Fruit fly (Drosophila melanogaster) whole organism, embryonic: ENCODE measurements around the gene CG46412.

Experiments used
- CG10959 ChIP-seq: fragments of 200-800 bp; sonication (Bioruptor generic); IDR thresholded peaks from 2 replicates; pipeline ENCODE4 v1.3.6; 2022; ENCODE audit warnings: missing biosample characterization, missing genetic modification characterization
- CG11085 ChIP-seq: fragments of 200-800 bp; sonication (Bioruptor generic); IDR thresholded peaks from 2 replicates; pipeline ENCODE4 v1.3.6; 2022; ENCODE audit warnings: missing biosample characterization, missing genetic modification characterization
- CG11695 ChIP-seq: fragments of 200-800 bp; sonication (Bioruptor generic); IDR thresholded peaks from 3 replicates; pipeline ENCODE4 v1.3.6; 2022; ENCODE audit warnings: missing biosample characterization, missing genetic modification characterization
- CG12219 ChIP-seq: fragments of 200-800 bp; sonication (Bioruptor generic); optimal IDR thresholded peaks from 3 replicates; lab custom pipeline; 2018; ENCODE audit warnings: missing biosample characterization, mild to moderate bottlenecking, missing genetic modification characterization
- CG12659 ChIP-seq: fragments of 200-800 bp; sonication (Bioruptor generic); optimal IDR thresholded peaks from 3 replicates; lab custom pipeline; 2017; ENCODE audit warnings: mild to moderate bottlenecking, missing biosample characterization, missing genetic modification reagents, missing genetic modification characterization
- CG15073 ChIP-seq: fragments of 200-800 bp; sonication (Bioruptor generic); optimal IDR thresholded peaks from 2 replicates; lab custom pipeline; 2016; ENCODE audit warnings: missing biosample characterization, missing genetic modification characterization
- CG1792 ChIP-seq: fragments of 200-800 bp; sonication (Bioruptor generic); optimal IDR thresholded peaks from 2 replicates; lab custom pipeline; 2016; ENCODE audit warnings: missing biosample characterization, missing genetic modification characterization
- CG2678 ChIP-seq: fragments of 200-800 bp; sonication (Bioruptor generic); optimal IDR thresholded peaks from 3 replicates; lab custom pipeline; 2019; ENCODE audit warnings: missing biosample characterization, mild to moderate bottlenecking, missing genetic modification characterization, moderate library complexity
- CG2712 ChIP-seq: fragments of 200-800 bp; optimal IDR thresholded peaks from 3 replicates; lab custom pipeline; 2019; ENCODE audit warnings: missing biosample characterization, mild to moderate bottlenecking, missing genetic modification characterization, moderate library complexity
- CG2889 ChIP-seq: fragments of 200-800 bp; sonication (Bioruptor generic); IDR thresholded peaks from 3 replicates; pipeline ENCODE4 v1.3.6; 2022; ENCODE audit warnings: missing biosample characterization, missing genetic modification characterization
- CG31388 ChIP-seq: fragments of 200-800 bp; sonication (Bioruptor generic); optimal IDR thresholded peaks from 2 replicates; lab custom pipeline; 2016; ENCODE audit warnings: missing biosample characterization, missing genetic modification characterization
- CG3163 ChIP-seq: fragments of 200-800 bp; sonication (Bioruptor generic); optimal IDR thresholded peaks from 3 replicates; lab custom pipeline; 2016; ENCODE audit warnings: missing biosample characterization, missing genetic modification characterization
- CG32772 ChIP-seq: fragments of 200-800 bp; sonication (Bioruptor generic); IDR thresholded peaks from 2 replicates; pipeline ENCODE4 v1.3.6; 2022; ENCODE audit warnings: missing biosample characterization, missing genetic modification characterization
- CG4328 ChIP-seq: fragments of 200-800 bp; sonication (Bioruptor generic); optimal IDR thresholded peaks from 3 replicates; lab custom pipeline; 2017; ENCODE audit warnings: missing biosample characterization, missing genetic modification reagents, missing genetic modification characterization
- CG4820 ChIP-seq: fragments of 200-800 bp; sonication (Bioruptor generic); optimal IDR thresholded peaks from 3 replicates; lab custom pipeline; 2016; ENCODE audit warnings: missing biosample characterization, missing genetic modification characterization
- CG5180 ChIP-seq: fragments of 200-800 bp; sonication (Bioruptor generic); optimal IDR thresholded peaks from 3 replicates; lab custom pipeline; 2017; ENCODE audit warnings: missing biosample characterization, missing genetic modification characterization, mild to moderate bottlenecking, moderate library complexity, missing genetic modification reagents
- CG6689 ChIP-seq: fragments of 200-800 bp; sonication (Bioruptor generic); IDR thresholded peaks from 2 replicates; pipeline ENCODE4 v1.3.6; 2022; ENCODE audit warnings: missing biosample characterization, missing genetic modification characterization
- CG6813 ChIP-seq: fragments of 200-800 bp; sonication (Bioruptor generic); optimal IDR thresholded peaks from 2 replicates; lab custom pipeline; 2017; ENCODE audit warnings: missing biosample characterization, missing genetic modification characterization, mild to moderate bottlenecking, moderate library complexity, missing genetic modification reagents
- CG7357 ChIP-seq: fragments of 200-800 bp; sonication (Bioruptor generic); IDR thresholded peaks from 3 replicates; pipeline ENCODE4 v1.3.6; 2022; ENCODE audit warnings: missing biosample characterization, missing genetic modification characterization
- CG7963 ChIP-seq: fragments of 200-800 bp; sonication (Bioruptor generic); IDR thresholded peaks from 3 replicates; pipeline ENCODE4 v1.3.6; 2022; ENCODE audit warnings: missing biosample characterization, missing genetic modification characterization; ENCODE audit not compliant: partially characterized antibody
- CG8290 ChIP-seq, 3 experiments: fragments of 200-800 bp; sonication (Bioruptor generic); optimal IDR thresholded peaks; 2 replicates each; lab custom pipeline; 2016 to 2019; ENCODE audit warnings: missing biosample characterization in 3 of 3, missing genetic modification characterization in 3 of 3, mild to moderate bottlenecking in 2 of 3, moderate library complexity in 1 of 3
- CG8944 ChIP-seq: fragments of 200-800 bp; sonication (Bioruptor generic); optimal IDR thresholded peaks from 3 replicates; lab custom pipeline; 2016; ENCODE audit warnings: missing biosample characterization, missing genetic modification characterization
- CG9876 ChIP-seq: fragments of 200-800 bp; sonication (Bioruptor generic); optimal IDR thresholded peaks from 2 replicates; lab custom pipeline; 2016; ENCODE audit warnings: missing biosample characterization, missing genetic modification characterization
- Ets65A ChIP-seq: fragments of 200-800 bp; sonication (Bioruptor generic); peaks from one replicate; lab custom pipeline; 2016; ENCODE audit warnings: missing biosample characterization, missing genetic modification characterization
- Hey ChIP-seq: fragments of 200-800 bp; sonication (Bioruptor generic); optimal IDR thresholded peaks from 3 replicates; lab custom pipeline; 2018; ENCODE audit warnings: missing biosample characterization, mild to moderate bottlenecking, missing genetic modification characterization
- Hmx ChIP-seq: fragments of 200-800 bp; sonication (Bioruptor generic); optimal IDR thresholded peaks from 2 replicates; lab custom pipeline; 2016; ENCODE audit warnings: missing biosample characterization, missing genetic modification characterization
- Lhr ChIP-seq: fragments of 200-800 bp; sonication (Bioruptor generic); optimal IDR thresholded peaks from 3 replicates; lab custom pipeline; 2017; ENCODE audit warnings: mild to moderate bottlenecking, missing biosample characterization, missing genetic modification reagents, missing genetic modification characterization
- NfI ChIP-seq: fragments of 200-800 bp; sonication (Bioruptor generic); optimal IDR thresholded peaks from 3 replicates; lab custom pipeline; 2018; ENCODE audit warnings: missing biosample characterization, mild to moderate bottlenecking, missing genetic modification characterization, moderate library complexity
- Side ChIP-seq: fragments of 200-800 bp; sonication (Bioruptor generic); optimal IDR thresholded peaks from 2 replicates; lab custom pipeline; 2016; ENCODE audit warnings: missing biosample characterization, missing genetic modification characterization
- Sin3A ChIP-seq: fragments of >200 bp; optimal IDR thresholded peaks from 2 replicates; lab custom pipeline; 2018
- Sox100B ChIP-seq: fragments of 200-800 bp; sonication (Bioruptor generic); optimal IDR thresholded peaks from 3 replicates; lab custom pipeline; 2018; ENCODE audit warnings: missing biosample characterization, mild to moderate bottlenecking, missing genetic modification characterization
- Tbp ChIP-seq: fragments of >200 bp; optimal IDR thresholded peaks from 2 replicates; lab custom pipeline; 2018; ENCODE audit warnings: missing biosample characterization, missing genetic modification characterization
- abd-A ChIP-seq: fragments of 200-800 bp; sonication (Bioruptor generic); optimal IDR thresholded peaks from 3 replicates; lab custom pipeline; 2019; ENCODE audit warnings: missing biosample characterization, mild to moderate bottlenecking, missing genetic modification characterization, moderate library complexity
- en ChIP-seq: fragments of 200-800 bp; sonication (Bioruptor generic); optimal IDR thresholded peaks from 2 replicates; lab custom pipeline; 2016; ENCODE audit warnings: missing biosample characterization, missing genetic modification characterization
- fd102C ChIP-seq: fragments of 200-800 bp; sonication (Bioruptor generic); optimal IDR thresholded peaks from 2 replicates; lab custom pipeline; 2018; ENCODE audit warnings: missing biosample characterization, mild to moderate bottlenecking, missing genetic modification characterization, moderate library complexity
- gcm ChIP-seq: fragments of 200-800 bp; sonication (Bioruptor generic); optimal IDR thresholded peaks from 2 replicates; lab custom pipeline; 2019; ENCODE audit warnings: missing biosample characterization, mild to moderate bottlenecking, missing genetic modification characterization, moderate library complexity
- gem ChIP-seq: fragments of 200-800 bp; sonication (Bioruptor generic); optimal IDR thresholded peaks from 2 replicates; lab custom pipeline; 2019; ENCODE audit warnings: missing biosample characterization, mild to moderate bottlenecking, missing genetic modification characterization, moderate library complexity
- klu ChIP-seq: fragments of 200-800 bp; sonication (Bioruptor generic); IDR thresholded peaks from 2 replicates; pipeline ENCODE4 v1.3.6; 2022; ENCODE audit warnings: missing biosample characterization, missing genetic modification characterization
- lmd ChIP-seq: fragments of 200-800 bp; sonication (Bioruptor generic); IDR thresholded peaks from 2 replicates; pipeline ENCODE4 v1.3.6; 2022; ENCODE audit warnings: missing biosample characterization, missing genetic modification characterization
- nmo ChIP-seq: fragments of 200-800 bp; sonication (Bioruptor generic); optimal IDR thresholded peaks from 2 replicates; lab custom pipeline; 2018; ENCODE audit warnings: missing biosample characterization, mild to moderate bottlenecking, missing genetic modification characterization, moderate library complexity
- pho ChIP-seq: fragments of 200-800 bp; sonication (Bioruptor generic); optimal IDR thresholded peaks from 2 replicates; lab custom pipeline; 2016; ENCODE audit warnings: missing biosample characterization, missing genetic modification characterization
- pum ChIP-seq: fragments of 200-800 bp; sonication (Bioruptor generic); optimal IDR thresholded peaks from 2 replicates; lab custom pipeline; 2016; ENCODE audit warnings: missing biosample characterization, missing genetic modification characterization
- run ChIP-seq: fragments of 200-800 bp; sonication (Bioruptor generic); optimal IDR thresholded peaks from 3 replicates; lab custom pipeline; 2018; ENCODE audit warnings: missing biosample characterization, mild to moderate bottlenecking, missing genetic modification characterization
- sc ChIP-seq, 3 experiments: fragments of >200 bp in 2 of 3; fragments of 200-800 bp in 1 of 3; sonication (Bioruptor generic) in 1 of 3; optimal IDR thresholded peaks; 2 replicates in 2 of 3; 3 replicates in 1 of 3; lab custom pipeline; 2017; ENCODE audit warnings: mild to moderate bottlenecking in 1 of 3, missing biosample characterization in 1 of 3, missing genetic modification characterization in 1 of 3, missing genetic modification reagents in 1 of 3
- schlank ChIP-seq: fragments of 200-800 bp; sonication (Bioruptor generic); optimal IDR thresholded peaks from 2 replicates; lab custom pipeline; 2018; ENCODE audit warnings: missing biosample characterization, mild to moderate bottlenecking, missing genetic modification characterization
- sim ChIP-seq: fragments of 200-800 bp; sonication (Bioruptor generic); IDR thresholded peaks from 2 replicates; pipeline ENCODE4 v1.3.6; 2022; ENCODE audit warnings: missing biosample characterization, missing genetic modification characterization
- sqz ChIP-seq: fragments of 200-800 bp; sonication (Bioruptor generic); optimal IDR thresholded peaks from 3 replicates; lab custom pipeline; 2018; ENCODE audit warnings: missing biosample characterization, mild to moderate bottlenecking, missing genetic modification characterization
- tup ChIP-seq: fragments of 200-800 bp; sonication (Bioruptor generic); optimal IDR thresholded peaks from 2 replicates; lab custom pipeline; 2016; ENCODE audit warnings: missing biosample characterization, mild to moderate bottlenecking, missing genetic modification characterization, moderate library complexity
- vfl ChIP-seq: fragments of 200-800 bp; sonication (Bioruptor generic); optimal IDR thresholded peaks from 2 replicates; lab custom pipeline; 2016; ENCODE audit warnings: missing biosample characterization, missing genetic modification characterization
- vnd ChIP-seq: fragments of 200-800 bp; sonication (Bioruptor generic); IDR thresholded peaks from 3 replicates; pipeline ENCODE4 v1.3.6; 2022; ENCODE audit warnings: missing biosample characterization, missing genetic modification characterization; ENCODE audit not compliant: partially characterized antibody

The CG46412 gene

DNA sequence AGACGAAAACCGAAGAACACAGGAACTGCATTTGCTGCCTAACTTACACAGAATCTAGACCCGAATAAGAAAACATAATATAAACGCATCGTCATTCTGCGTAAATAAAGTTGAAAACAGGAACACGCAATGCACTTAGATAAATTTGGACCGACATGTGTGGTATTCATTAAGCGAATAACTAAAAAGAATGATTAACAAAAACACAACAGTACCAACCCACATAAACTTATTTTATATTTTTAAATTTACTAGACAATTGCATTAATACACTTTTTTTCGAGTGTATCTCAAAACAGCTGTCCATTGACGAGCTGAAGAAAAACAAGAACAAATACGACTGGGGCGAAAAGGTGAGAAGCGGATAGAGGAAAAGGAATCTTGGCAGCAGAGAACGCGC is 9.5 kb downstream of the CG46412 start (continued):
- TF ChIP-seq Sox100B (GFP tag; lab: Kevin White, UChicago) (peak; percentile 83), CG2889 (0 out of 3 replicates have a peak, but pooled peaks have one; percentile 21), CG6689 (GFP tag; lab: Robert Waterston, UW) (peak; percentile 81), CG7963 (GFP tag; lab: Robert Waterston, UW) (no peak), CG1792 (GFP tag; lab: Kevin White, UChicago) (no peak), gem (tag; lab: Kevin White, UChicago) (peak; percentile 93), CG7357 (GFP tag; lab: Robert Waterston, UW) (peak; percentile 67; the same call in 2 of the 3 replicates), Side (peak; percentile 76), CG12659 (GFP tag; lab: Kevin White, UChicago) (peak; percentile 72), schlank (no peak), sqz (GFP tag; lab: Kevin White, UChicago) (peak; percentile 69), sc (optimal IDR thresholded peaks at IDR 0.05; lab: Kevin White, UChicago) (no peak), sc (GFP tag; optimal IDR thresholded peaks at IDR 0.05; lab: Kevin White, UChicago) (peak; percentile 91), CG6813 (GFP tag; lab: Kevin White, UChicago) (peak; percentile 84), lmd (GFP tag; lab: Robert Waterston, UW) (peak; percentile 72), Ets65A (GFP tag; lab: Kevin White, UChicago) (peak; percentile 96), CG8290 (GFP tag; optimal IDR thresholded peaks at IDR 0.05; lab: Kevin White, UChicago) (peak; percentile 87), CG8290 (tag; optimal IDR thresholded peaks at IDR 0.05; lab: Kevin White, UChicago) (peak; percentile 48 to 67), Sin3A (no peak), run (tag; lab: Kevin White, UChicago) (peak; percentile 16), gcm (GFP tag; lab: Kevin White, UChicago) (peak; percentile 87), CG11085 (GFP tag; lab: Robert Waterston, UW) (0 out of 2 replicates have a peak, but pooled peaks have one; percentile 22), CG4328 (GFP tag; lab: Kevin White, UChicago) (no peak), NfI (GFP tag; lab: Kevin White, UChicago) (peak; percentile 54), Hey (tag; lab: Kevin White, UChicago) (no peak), en (GFP tag; lab: Kevin White, UChicago) (peak; percentile 2), Hmx (peak; percentile 4), CG2678 (tag; lab: Kevin White, UChicago) (peak; percentile 82), Tbp (no peak), CG12219 (GFP tag; lab: Kevin White, UChicago) (peak; percentile 71), klu (GFP tag; lab: Robert Waterston, UW) (peak; percentile 53; the same call in 1 of the 2 replicates), abd-A (tag; lab: Kevin White, UChicago) (no peak), CG3163 (GFP tag; lab: Kevin White, UChicago) (peak; percentile 36), nmo (peak; percentile 89), vfl (peak; percentile 33), CG5180 (GFP tag; lab: Kevin White, UChicago) (peak; percentile 56), sim (GFP tag; lab: Robert Waterston, UW) (peak; percentile 91), pho (GFP tag; lab: Kevin White, UChicago) (no peak), CG15073 (GFP tag; lab: Kevin White, UChicago) (no peak), CG10959 (peak; percentile 95), vnd (GFP tag; lab: Robert Waterston, UW) (no peak), CG8944 (GFP tag; lab: Kevin White, UChicago) (peak; percentile 75), CG2712 (peak; percentile 96), CG31388 (peak; percentile 58), CG9876 (GFP tag; lab: Kevin White, UChicago) (no peak), CG32772 (GFP tag; lab: Robert Waterston, UW) (peak; percentile 73), fd102C (GFP tag; lab: Kevin White, UChicago) (peak; percentile 76), Lhr (GFP tag; lab: Kevin White, UChicago) (peak; percentile 75), CG11695 (GFP tag; lab: Robert Waterston, UW) (peak; percentile 81), CG4820 (GFP tag; lab: Kevin White, UChicago) (peak; percentile 89), pum (peak; percentile 79), tup (GFP tag; lab: Kevin White, UChicago) (peak; percentile 51)
